Worm (Caenorhabditis elegans): ENCODE results near the gene K12H6.9.

Gene K12H6.9

ce11 chrII:2858851-2859250 is 34.6 kb downstream of the K12H6.9 start:
- TF ChIP-seq efl-1 (GFP tag; optimal IDR thresholded peaks at IDR 0.05) (no peak), hlh-12 (tag; optimal IDR thresholded peaks at IDR 0.05) (no peak), Y53G8AR.9 (GFP tag; conservative IDR thresholded peaks at IDR 0.05) (no peak), egl-44 (GFP tag; IDR thresholded peaks at IDR 0.05) (no peak), zim-3 (tag; optimal IDR thresholded peaks at IDR 0.05) (no peak), F23B12.7 (tag; optimal IDR thresholded peaks at IDR 0.05; ENCODE audit: insufficient read depth) (no peak), unc-62 (GFP tag; optimal IDR thresholded peaks at IDR 0.05) (no peak), xnd-1 (tag; optimal IDR thresholded peaks at IDR 0.05) (no peak), mel-28 (tag; optimal IDR thresholded peaks at IDR 0.05; ENCODE audit: borderline replicate concordance) (no peak), ceh-79 (tag; optimal IDR thresholded peaks at IDR 0.05) (no peak), ceh-58 (GFP tag; IDR thresholded peaks at IDR 0.05) (no peak), lir-1 (GFP tag; conservative IDR thresholded peaks at IDR 0.05) (no peak), aptf-2 (GFP tag; conservative IDR thresholded peaks at IDR 0.05) (no peak), madf-8 (GFP tag; conservative IDR thresholded peaks at IDR 0.05) (no peak), dpl-1 (GFP tag; optimal IDR thresholded peaks at IDR 0.05) (no peak), lsy-27 (tag; optimal IDR thresholded peaks at IDR 0.05; ENCODE audit: borderline replicate concordance, insufficient read depth) (no peak), hlh-26 (GFP tag; conservative IDR thresholded peaks at IDR 0.05) (no peak), F52B5.7 (tag; optimal IDR thresholded peaks at IDR 0.05) (no peak), lag-1 (GFP tag; IDR thresholded peaks at IDR 0.05) (no peak)

- TF ChIP-seq tbp1 (GFP tag; optimal IDR thresholded peaks at IDR 0.05) = no peak
- TF ChIP-seq ets-4 (GFP tag; optimal IDR thresholded peaks at IDR 0.05) = no peak
- TF ChIP-seq Y67H2A.10 (GFP tag; conservative IDR thresholded peaks at IDR 0.05) = no peak
- no peak for TF ChIP-seq xnd-1 (tag; optimal IDR thresholded peaks at IDR 0.05)
- TF ChIP-seq snpc-1.3 (tag; optimal IDR thresholded peaks at IDR 0.05; ENCODE audit: insufficient read depth) = no peak
- TF ChIP-seq B0035.1 (tag; optimal IDR thresholded peaks at IDR 0.05) = no peak
- no peak for TF ChIP-seq madf-6 (GFP tag; IDR thresholded peaks at IDR 0.05)
- no peak for TF ChIP-seq hlh-26 (GFP tag; conservative IDR thresholded peaks at IDR 0.05)
- no peak for TF ChIP-seq nfyb-1 (GFP tag; IDR thresholded peaks at IDR 0.05)
- no peak for TF ChIP-seq sptf-2 (GFP tag; optimal IDR thresholded peaks at IDR 0.05)
- no peak for TF ChIP-seq ztf-28 (GFP tag; IDR thresholded peaks at IDR 0.05)
- TF ChIP-seq ztf-26 (tag; optimal IDR thresholded peaks at IDR 0.05) = no peak
- no peak for TF ChIP-seq unc-130 (GFP tag; optimal IDR thresholded peaks at IDR 0.05)
Measured at ce11 chrII:2859315-2859714, 35.1 kb downstream of the K12H6.9 start.

ce11 chrII:2859873-2860821 is 35.9 kb downstream of the K12H6.9 start:
- peak; percentile 19 for TF ChIP-seq chd-7 (tag; optimal IDR thresholded peaks at IDR 0.05)
- TF ChIP-seq ztf-25 (GFP tag; IDR thresholded peaks at IDR 0.05) = 0 out of 2 replicates have a peak, but pooled peaks have one; percentile 25
- TF ChIP-seq madf-3 (GFP tag; IDR thresholded peaks at IDR 0.05) = no peak
- TF ChIP-seq madf-6 (GFP tag; IDR thresholded peaks at IDR 0.05) = peak; percentile 40
- no peak for TF ChIP-seq bed-2 (GFP tag; IDR thresholded peaks at IDR 0.05)
- peak; percentile 59 for TF ChIP-seq ztf-18 (tag; optimal IDR thresholded peaks at IDR 0.05)
- no peak for TF ChIP-seq ceh-40 (GFP tag; IDR thresholded peaks at IDR 0.05)
- no peak for TF ChIP-seq ama-1 (optimal IDR thresholded peaks at IDR 0.05)
- TF ChIP-seq ama-1 (GFP tag; optimal IDR thresholded peaks at IDR 0.05) = peak in 1 of 2 experiments; percentile 53
- peak; percentile 31 for TF ChIP-seq ceh-79 (tag; optimal IDR thresholded peaks at IDR 0.05)
- no peak for TF ChIP-seq Y67H2A.10 (GFP tag; conservative IDR thresholded peaks at IDR 0.05)
- TF ChIP-seq die-1 (tag; optimal IDR thresholded peaks at IDR 0.05) = peak; percentile 69
- peak; percentile 17 for TF ChIP-seq lin-54 (GFP tag; optimal IDR thresholded peaks at IDR 0.05)
- TF ChIP-seq him-1 (tag; optimal IDR thresholded peaks at IDR 0.05) = peak; percentile 75
- TF ChIP-seq zfh-2 (GFP tag; conservative IDR thresholded peaks at IDR 0.05) = peak; percentile 62
- TF ChIP-seq pbrm-1 (GFP tag; IDR thresholded peaks at IDR 0.05) = peak; percentile 35; the same call in 1 of the 2 replicates
- TF ChIP-seq cebp-2 (GFP tag; IDR thresholded peaks at IDR 0.05) = peak; percentile 83; the same call in 1 of the 2 replicates
- TF ChIP-seq let-607 (tag; optimal IDR thresholded peaks at IDR 0.05) = no peak
- TF ChIP-seq mel-28 (tag; optimal IDR thresholded peaks at IDR 0.05; ENCODE audit: borderline replicate concordance) = no peak
